Fruit fly (Drosophila melanogaster): ENCODE results near the gene Smyd4-2.

The Smyd4-2 gene

dm6 chr3L:12350307-12350706 lies 51.4 kb downstream of the Smyd4-2 start (continued):
- peak; percentile 60 for TF ChIP-seq CG12769 (tag; optimal IDR thresholded peaks at IDR 0.05)
- TF ChIP-seq Bteb2 (GFP tag; optimal IDR thresholded peaks at IDR 0.05), result peak; percentile 54
- peak; percentile 2 for TF ChIP-seq fd3F (GFP tag; optimal IDR thresholded peaks at IDR 0.05)
- TF ChIP-seq wdn (GFP tag; IDR thresholded peaks at IDR 0.05), result no peak
- TF ChIP-seq CG5180 (GFP tag; optimal IDR thresholded peaks at IDR 0.05), result peak; percentile 28
- peak; percentile 5 for TF ChIP-seq CG3407 (GFP tag; optimal IDR thresholded peaks at IDR 0.05)
- 0 out of 3 replicates have a peak, but pooled peaks have one; percentile 46 for TF ChIP-seq ci (GFP tag; IDR thresholded peaks at IDR 0.05)
- no peak for TF ChIP-seq vvl (GFP tag; IDR thresholded peaks at IDR 0.05)
- peak; percentile 44 for TF ChIP-seq CG1603 (tag; optimal IDR thresholded peaks at IDR 0.05)
- TF ChIP-seq CG4328 (GFP tag; optimal IDR thresholded peaks at IDR 0.05), result no peak
- TF ChIP-seq ara (GFP tag; IDR thresholded peaks at IDR 0.05), result 0 out of 2 replicates have a peak, but pooled peaks have one; percentile 8
- TF ChIP-seq schlank (tag; optimal IDR thresholded peaks at IDR 0.05), result peak; percentile 53
- TF ChIP-seq ac (GFP tag; optimal IDR thresholded peaks at IDR 0.05), result no peak
- no peak for TF ChIP-seq CG17829 (tag; optimal IDR thresholded peaks at IDR 0.05)
- peak; percentile 46 for TF ChIP-seq Fer3 (tag; optimal IDR thresholded peaks at IDR 0.05)
- 0 out of 3 replicates have a peak, but pooled peaks have one; percentile 6 for TF ChIP-seq dysf (GFP tag; IDR thresholded peaks at IDR 0.05)
- peak; percentile 27 for TF ChIP-seq CG9817 (tag; optimal IDR thresholded peaks at IDR 0.05)
- TF ChIP-seq dpn (GFP tag; optimal IDR thresholded peaks at IDR 0.05), result peak in 1 of 2 experiments; percentile 36
- TF ChIP-seq CG10543 (GFP tag; optimal IDR thresholded peaks at IDR 0.05), result no peak
- TF ChIP-seq Atf6 (GFP tag; IDR thresholded peaks at IDR 0.05), result no peak
- TF ChIP-seq hb (GFP tag; IDR thresholded peaks at IDR 0.05; ENCODE audit: partially characterized antibody), result no peak
- TF ChIP-seq CoRest (tag; optimal IDR thresholded peaks at IDR 0.05), result peak; percentile 20
- TF ChIP-seq CG6813 (GFP tag; optimal IDR thresholded peaks at IDR 0.05), result peak; percentile 52
- TF ChIP-seq CG7786 (GFP tag; optimal IDR thresholded peaks at IDR 0.05), result peak; percentile 21
- peak; percentile 45 for TF ChIP-seq bcd (GFP tag; optimal IDR thresholded peaks at IDR 0.05)
- peak; percentile 19 for TF ChIP-seq HmgZ (tag; optimal IDR thresholded peaks at IDR 0.05)
- TF ChIP-seq Rfx (GFP tag; IDR thresholded peaks at IDR 0.05), result peak; percentile 6; the same call in 1 of the 2 replicates
- TF ChIP-seq CG9932 (GFP tag; IDR thresholded peaks at IDR 0.05), result 0 out of 2 replicates have a peak, but pooled peaks have one; percentile 5
- peak; percentile 23; the same call in 1 of the 2 replicates for TF ChIP-seq CG14014 (GFP tag; IDR thresholded peaks at IDR 0.05)
- TF ChIP-seq jumu (GFP tag; optimal IDR thresholded peaks at IDR 0.05), result peak; percentile 28
- TF ChIP-seq HHEX (GFP tag; optimal IDR thresholded peaks at IDR 0.05), result peak; percentile 54
- no peak for TF ChIP-seq CG2202 (tag; optimal IDR thresholded peaks at IDR 0.05)
- peak; percentile 73 for TF ChIP-seq caup (GFP tag; optimal IDR thresholded peaks at IDR 0.05; ENCODE audit: severe bottlenecking)
- TF ChIP-seq pho (GFP tag; optimal IDR thresholded peaks at IDR 0.05), result peak; percentile 47
- TF ChIP-seq mam (GFP tag; optimal IDR thresholded peaks at IDR 0.05), result peak; percentile 9
- TF ChIP-seq CG2199 (GFP tag; IDR thresholded peaks at IDR 0.05), result no peak
- TF ChIP-seq CG2120 (GFP tag; optimal IDR thresholded peaks at IDR 0.05), result peak; percentile 67
- peak; percentile 42 for TF ChIP-seq Side (GFP tag; optimal IDR thresholded peaks at IDR 0.05)
- peak; percentile 33 for TF ChIP-seq CG12104 (GFP tag; optimal IDR thresholded peaks at IDR 0.05)
- TF ChIP-seq CG18619 (GFP tag; optimal IDR thresholded peaks at IDR 0.05), result peak; percentile 9
- peak; percentile 28 for TF ChIP-seq dmrt99B (tag; optimal IDR thresholded peaks at IDR 0.05)
- peak; percentile 32 for TF ChIP-seq wek (GFP tag; optimal IDR thresholded peaks at IDR 0.05)
- peak; percentile 26 for TF ChIP-seq CHES-1-like (GFP tag; optimal IDR thresholded peaks at IDR 0.05)
- peak; percentile 26 for TF ChIP-seq CrebB (tag; optimal IDR thresholded peaks at IDR 0.05)
- TF ChIP-seq CG13775 (GFP tag; optimal IDR thresholded peaks at IDR 0.05), result no peak
- peak; percentile 18 for TF ChIP-seq da (GFP tag; optimal IDR thresholded peaks at IDR 0.05)
- TF ChIP-seq PHDP (tag; optimal IDR thresholded peaks at IDR 0.05), result peak; percentile 48
- TF ChIP-seq dm (GFP tag; optimal IDR thresholded peaks at IDR 0.05), result no peak
- no peak for TF ChIP-seq usp (GFP tag; optimal IDR thresholded peaks at IDR 0.05)
- TF ChIP-seq org-1 (GFP tag; optimal IDR thresholded peaks at IDR 0.05), result peak; percentile 53
